Worm (Caenorhabditis elegans) whole organism, young adult: ENCODE results near the gene C46C2.5.

Source experiments
- B0336.3 ChIP-seq: fragments of 200-800 bp; sonication (Bioruptor generic); IDR thresholded peaks from 2 replicates; pipeline ENCODE4 v1.3.6; 2022; ENCODE audit warnings: missing genetic modification characterization, missing compliant biosample characterization
- F57A8.1 ChIP-seq: fragments of 200-800 bp; sonication (Bioruptor generic); optimal IDR thresholded peaks from 2 replicates; lab custom pipeline; 2018; ENCODE audit warnings: mild to moderate bottlenecking, missing genetic modification characterization, moderate library complexity, missing compliant biosample characterization
- F57C9.4 ChIP-seq: sonication (generic microtip); optimal IDR thresholded peaks from 2 replicates; lab custom pipeline; 2017; ENCODE audit warnings: mild to moderate bottlenecking, missing genetic modification characterization, missing compliant biosample characterization
- K11D2.4 ChIP-seq: fragments of 200-800 bp; sonication (Bioruptor generic); IDR thresholded peaks from 2 replicates; pipeline ENCODE4 v1.3.6; 2022; ENCODE audit warnings: missing genetic modification reagents, missing genetic modification characterization, missing compliant biosample characterization
- attf-6 ChIP-seq: fragments of 200-800 bp; sonication (Bioruptor generic); IDR thresholded peaks from 2 replicates; pipeline ENCODE4 v1.3.6; 2022; ENCODE audit warnings: missing genetic modification reagents, missing genetic modification characterization, missing compliant biosample characterization
- cebp-1 ChIP-seq, 2 experiments: fragments of 200-800 bp in 1 of 2; sonication (Bioruptor generic) in 1 of 2; sonication (generic microtip) in 1 of 2; IDR thresholded peaks in 1 of 2; optimal IDR thresholded peaks in 1 of 2; 2 replicates each; pipeline versions ENCODE4 v1.3.6 to Lab custom; 2017 to 2022; ENCODE audit warnings: missing compliant biosample characterization in 2 of 2, missing genetic modification characterization in 2 of 2, mild to moderate bottlenecking in 1 of 2, missing genetic modification reagents in 1 of 2, moderate library complexity in 1 of 2
- egl-18 ChIP-seq: fragments of 200-800 bp; sonication (Bioruptor generic); IDR thresholded peaks from 2 replicates; pipeline ENCODE4 v1.3.6; 2022; ENCODE audit warnings: missing genetic modification reagents, missing genetic modification characterization, missing compliant biosample characterization
- let-526 ChIP-seq: fragments of 200-800 bp; sonication (Bioruptor generic); IDR thresholded peaks from 2 replicates; pipeline ENCODE4 v1.3.6; 2022; ENCODE audit warnings: missing genetic modification reagents, missing genetic modification characterization, missing compliant biosample characterization
- lin-54 ChIP-seq: fragments of 200-800 bp; sonication (Bioruptor generic); optimal IDR thresholded peaks from 2 replicates; lab custom pipeline; 2018; ENCODE audit warnings: mild to moderate bottlenecking, missing genetic modification characterization, missing compliant biosample characterization
- mes-4 ChIP-seq: sonication (generic microtip); optimal IDR thresholded peaks from 2 replicates; lab custom pipeline; 2016; ENCODE audit warnings: missing genotype, missing genetic modification characterization, missing compliant biosample characterization
- snpc-3.4 ChIP-seq: sonication (generic microtip); optimal IDR thresholded peaks from 2 replicates; lab custom pipeline; 2017; ENCODE audit warnings: missing genetic modification characterization, mild to moderate bottlenecking, missing compliant biosample characterization, antibody characterized with exemption, moderate library complexity, missing genotype, missing genetic modification reagents
- snpc-4 ChIP-seq, 5 experiments: fragments of 150-350 bp in 1 of 5; sonication (generic microtip) in 4 of 5; optimal IDR thresholded peaks; 2 replicates each; lab custom pipeline; 2014 to 2018; ENCODE audit warnings: missing genetic modification characterization in 5 of 5, missing biosample characterization in 3 of 5, antibody characterized with exemption in 2 of 5, mild to moderate bottlenecking in 2 of 5, missing compliant biosample characterization in 2 of 5, missing genotype in 2 of 5, moderate library complexity in 2 of 5, missing genetic modification reagents in 1 of 5
- unc-130 ChIP-seq: sonication (generic microtip); optimal IDR thresholded peaks from 2 replicates; lab custom pipeline; 2016; ENCODE audit warnings: missing genetic modification reagents, missing genetic modification characterization, missing compliant biosample characterization
- unc-62 ChIP-seq: fragments of 150-350 bp; optimal IDR thresholded peaks from 2 replicates; lab custom pipeline; 2014; ENCODE audit warnings: missing biosample characterization, missing genetic modification reagents, missing genetic modification characterization

- TF ChIP-seq snpc-4 (GFP tag; optimal IDR thresholded peaks at IDR 0.05; lab: Kevin White, UChicago) (no peak), snpc-4 (tag; optimal IDR thresholded peaks at IDR 0.05; lab: Kevin White, UChicago) (no peak), K11D2.4 (GFP tag; lab: Robert Waterston, UW) (no peak), egl-18 (GFP tag; lab: Robert Waterston, UW) (no peak), B0336.3 (GFP tag; lab: Robert Waterston, UW) (no peak), snpc-3.4 (no peak), mes-4 (no peak), attf-6 (no peak), unc-130 (GFP tag; lab: Kevin White, UChicago) (no peak), F57A8.1 (GFP tag; lab: Kevin White, UChicago) (no peak), let-526 (GFP tag; lab: Robert Waterston, UW) (no peak), lin-54 (GFP tag; lab: Kevin White, UChicago) (no peak), cebp-1 (GFP tag; IDR thresholded peaks at IDR 0.05; lab: Robert Waterston, UW) (no peak), cebp-1 (tag; optimal IDR thresholded peaks at IDR 0.05; lab: Kevin White, UChicago) (no peak), unc-62 (no peak), F57C9.4 (no peak)
Observed at ce11 chrIV:9216956-9217355, 24.5 kb upstream of the C46C2.5 start.
